Fruit fly (Drosophila melanogaster) whole organism, embryonic: ENCODE results near the gene CG10804.

Source experiments
- Atf-2 ChIP-seq: fragments of 200-800 bp; sonication (Bioruptor generic); optimal IDR thresholded peaks from 2 replicates; lab custom pipeline; 2016; ENCODE audit warnings: missing biosample characterization, missing genetic modification characterization
- Atf3 ChIP-seq: fragments of 200-800 bp; sonication (Bioruptor generic); optimal IDR thresholded peaks from 3 replicates; lab custom pipeline; 2016; ENCODE audit warnings: missing biosample characterization, missing genetic modification characterization
- CG10147 ChIP-seq: fragments of 200-800 bp; sonication (Bioruptor generic); optimal IDR thresholded peaks from 2 replicates; lab custom pipeline; 2019; ENCODE audit warnings: missing biosample characterization, mild to moderate bottlenecking, missing genetic modification characterization, moderate library complexity
- CG10274 ChIP-seq: fragments of 200-800 bp; sonication (Bioruptor generic); optimal IDR thresholded peaks from 3 replicates; lab custom pipeline; 2017; ENCODE audit warnings: missing biosample characterization, mild to moderate bottlenecking, missing genetic modification characterization
- CG11398 ChIP-seq: fragments of 200-800 bp; sonication (Bioruptor generic); optimal IDR thresholded peaks from 2 replicates; lab custom pipeline; 2016; ENCODE audit warnings: missing biosample characterization, missing genetic modification characterization
- CG11456 ChIP-seq: fragments of 200-800 bp; sonication (Bioruptor generic); IDR thresholded peaks from 3 replicates; pipeline ENCODE4 v1.3.6; 2022; ENCODE audit warnings: missing biosample characterization, missing genetic modification characterization
- CG12155 ChIP-seq: fragments of 200-800 bp; sonication (Bioruptor generic); optimal IDR thresholded peaks from 3 replicates; lab custom pipeline; 2016; ENCODE audit warnings: missing biosample characterization, missing genetic modification characterization
- CG12219 ChIP-seq: fragments of 200-800 bp; sonication (Bioruptor generic); optimal IDR thresholded peaks from 3 replicates; lab custom pipeline; 2018; ENCODE audit warnings: missing biosample characterization, mild to moderate bottlenecking, missing genetic modification characterization
- CG13123 ChIP-seq: fragments of 200-800 bp; sonication (Bioruptor generic); optimal IDR thresholded peaks from 2 replicates; lab custom pipeline; 2016; ENCODE audit warnings: missing biosample characterization, missing genetic modification characterization
- CG13894 ChIP-seq: fragments of 200-800 bp; sonication (Bioruptor generic); optimal IDR thresholded peaks from 3 replicates; lab custom pipeline; 2018; ENCODE audit warnings: missing biosample characterization, mild to moderate bottlenecking, missing genetic modification characterization, moderate library complexity
- CG14710 ChIP-seq: fragments of 200-800 bp; sonication (Bioruptor generic); optimal IDR thresholded peaks from 3 replicates; lab custom pipeline; 2019; ENCODE audit warnings: missing biosample characterization, mild to moderate bottlenecking, missing genetic modification characterization, moderate library complexity
- CG2889 ChIP-seq: fragments of 200-800 bp; sonication (Bioruptor generic); IDR thresholded peaks from 3 replicates; pipeline ENCODE4 v1.3.6; 2022; ENCODE audit warnings: missing biosample characterization, missing genetic modification characterization
- CG3847 ChIP-seq: fragments of 200-800 bp; sonication (Bioruptor generic); IDR thresholded peaks from 2 replicates; pipeline ENCODE4 v1.3.6; 2022; ENCODE audit warnings: missing biosample characterization, missing genetic modification characterization
- CG4360 ChIP-seq: fragments of 200-800 bp; sonication (Bioruptor generic); IDR thresholded peaks from 2 replicates; pipeline ENCODE4 v1.3.6; 2022; ENCODE audit warnings: missing biosample characterization, missing genetic modification characterization
- CG4424 ChIP-seq: fragments of 200-800 bp; sonication (Bioruptor generic); optimal IDR thresholded peaks from 3 replicates; lab custom pipeline; 2016; ENCODE audit warnings: missing biosample characterization, missing genetic modification characterization
- CG5245 ChIP-seq: fragments of 200-800 bp; sonication (Bioruptor generic); optimal IDR thresholded peaks from 3 replicates; lab custom pipeline; 2016; ENCODE audit warnings: missing biosample characterization, missing genetic modification characterization
- CG6689 ChIP-seq: fragments of 200-800 bp; sonication (Bioruptor generic); IDR thresholded peaks from 2 replicates; pipeline ENCODE4 v1.3.6; 2022; ENCODE audit warnings: missing biosample characterization, missing genetic modification characterization
- CG6791 ChIP-seq: fragments of 200-800 bp; sonication (Bioruptor generic); IDR thresholded peaks from 3 replicates; pipeline ENCODE4 v1.3.6; 2022; ENCODE audit warnings: missing biosample characterization, missing genetic modification characterization; ENCODE audit not compliant: partially characterized antibody
- CG8089 ChIP-seq: fragments of 200-800 bp; sonication (Bioruptor generic); optimal IDR thresholded peaks from 3 replicates; lab custom pipeline; 2016; ENCODE audit warnings: missing biosample characterization, missing genetic modification characterization
- CG9437 ChIP-seq: fragments of 200-800 bp; sonication (Bioruptor generic); optimal IDR thresholded peaks from 2 replicates; lab custom pipeline; 2018; ENCODE audit warnings: missing biosample characterization, mild to moderate bottlenecking, missing genetic modification characterization
- CG9817 ChIP-seq: fragments of 200-800 bp; sonication (Bioruptor generic); optimal IDR thresholded peaks from 2 replicates; lab custom pipeline; 2018; ENCODE audit warnings: missing biosample characterization, mild to moderate bottlenecking, missing genetic modification characterization, moderate library complexity
- CoRest ChIP-seq: fragments of 200-800 bp; sonication (Bioruptor generic); optimal IDR thresholded peaks from 3 replicates; lab custom pipeline; 2018; ENCODE audit warnings: missing biosample characterization, mild to moderate bottlenecking, missing genetic modification characterization, moderate library complexity
- E2f1 ChIP-seq: fragments of 200-800 bp; sonication (Bioruptor generic); IDR thresholded peaks from 2 replicates; pipeline ENCODE4 v1.3.6; 2022; ENCODE audit warnings: missing biosample characterization, missing genetic modification characterization
- Fer1 ChIP-seq: fragments of 200-800 bp; sonication (Bioruptor generic); optimal IDR thresholded peaks from 2 replicates; lab custom pipeline; 2017; ENCODE audit warnings: missing biosample characterization, mild to moderate bottlenecking, missing genetic modification characterization
- Fer3 ChIP-seq: fragments of 200-800 bp; sonication (Bioruptor generic); optimal IDR thresholded peaks from 2 replicates; lab custom pipeline; 2018; ENCODE audit warnings: missing biosample characterization, mild to moderate bottlenecking, missing genetic modification characterization, moderate library complexity
- H2.0 ChIP-seq: fragments of 200-800 bp; sonication (Bioruptor generic); IDR thresholded peaks from 2 replicates; pipeline ENCODE4 v1.3.6; 2022; ENCODE audit warnings: missing biosample characterization, missing genetic modification characterization
- Hey ChIP-seq: fragments of 200-800 bp; sonication (Bioruptor generic); optimal IDR thresholded peaks from 3 replicates; lab custom pipeline; 2018; ENCODE audit warnings: missing biosample characterization, mild to moderate bottlenecking, missing genetic modification characterization
- HmgZ ChIP-seq: fragments of 200-800 bp; sonication (Bioruptor generic); optimal IDR thresholded peaks from 2 replicates; lab custom pipeline; 2018; ENCODE audit warnings: missing biosample characterization, mild to moderate bottlenecking, missing genetic modification characterization
- Hsf ChIP-seq: fragments of 200-800 bp; sonication (Bioruptor generic); optimal IDR thresholded peaks from 3 replicates; lab custom pipeline; 2016; ENCODE audit warnings: missing biosample characterization, missing genetic modification characterization
- Lhr ChIP-seq: fragments of 200-800 bp; sonication (Bioruptor generic); optimal IDR thresholded peaks from 3 replicates; lab custom pipeline; 2017; ENCODE audit warnings: mild to moderate bottlenecking, missing biosample characterization, missing genetic modification reagents, missing genetic modification characterization
- NFAT ChIP-seq: fragments of 200-800 bp; sonication (Bioruptor generic); IDR thresholded peaks from 2 replicates; pipeline ENCODE4 v1.3.6; 2022; ENCODE audit warnings: missing biosample characterization, missing genetic modification characterization
- NK7.1 ChIP-seq: fragments of 200-800 bp; sonication (Bioruptor generic); optimal IDR thresholded peaks from 3 replicates; lab custom pipeline; 2016; ENCODE audit warnings: missing biosample characterization, missing genetic modification characterization
- Spps ChIP-seq: fragments of 200-800 bp; sonication (Bioruptor generic); optimal IDR thresholded peaks from 2 replicates; lab custom pipeline; 2018; ENCODE audit warnings: missing biosample characterization, mild to moderate bottlenecking, missing genetic modification characterization
- Trl ChIP-seq, 3 experiments: fragments of >200 bp in 2 of 3; fragments of 200-800 bp in 1 of 3; sonication (Bioruptor generic) in 1 of 3; optimal IDR thresholded peaks; 2 replicates in 1 of 3; 3 replicates in 2 of 3; lab custom pipeline; 2016 to 2017; ENCODE audit warnings: missing biosample characterization in 1 of 3, missing genetic modification characterization in 1 of 3
- YL-1 ChIP-seq: fragments of 200-800 bp; sonication (Bioruptor generic); optimal IDR thresholded peaks from 3 replicates; lab custom pipeline; 2017; ENCODE audit warnings: missing biosample characterization, mild to moderate bottlenecking, missing genetic modification characterization
- al ChIP-seq: fragments of 200-800 bp; sonication (Bioruptor generic); IDR thresholded peaks from 2 replicates; pipeline ENCODE4 v1.3.6; 2022; ENCODE audit warnings: missing biosample characterization, missing genetic modification characterization
- crol ChIP-seq: fragments of 200-800 bp; sonication (Bioruptor generic); IDR thresholded peaks from 2 replicates; pipeline ENCODE4 v1.3.6; 2022; ENCODE audit warnings: missing biosample characterization, missing genetic modification characterization
- dmrt11E ChIP-seq: fragments of 200-800 bp; sonication (Bioruptor generic); optimal IDR thresholded peaks from 3 replicates; lab custom pipeline; 2018; ENCODE audit warnings: missing biosample characterization, mild to moderate bottlenecking, missing genetic modification characterization, moderate library complexity
- ems ChIP-seq: fragments of 200-800 bp; sonication (Bioruptor generic); optimal IDR thresholded peaks from 3 replicates; lab custom pipeline; 2016; ENCODE audit warnings: missing biosample characterization, missing genetic modification characterization
- gt ChIP-seq: fragments of 200-800 bp; sonication (Bioruptor generic); IDR thresholded peaks from 2 replicates; pipeline ENCODE4 v1.3.6; 2022; ENCODE audit warnings: missing biosample characterization, missing genetic modification characterization
- hkb ChIP-seq, 2 experiments: fragments of 200-800 bp in 1 of 2; fragments of >200 bp in 1 of 2; sonication (Bioruptor generic) in 1 of 2; IDR thresholded peaks in 1 of 2; optimal IDR thresholded peaks in 1 of 2; 2 replicates each; pipeline versions ENCODE4 v1.3.6 to Lab custom; 2017 to 2022; ENCODE audit warnings: missing biosample characterization in 1 of 2, missing genetic modification characterization in 1 of 2
- ken ChIP-seq: fragments of 200-800 bp; sonication (Bioruptor generic); IDR thresholded peaks from 3 replicates; pipeline ENCODE4 v1.3.6; 2022; ENCODE audit warnings: missing biosample characterization, missing genetic modification characterization
- lilli ChIP-seq: fragments of 200-800 bp; sonication (Bioruptor generic); optimal IDR thresholded peaks from 3 replicates; lab custom pipeline; 2016; ENCODE audit warnings: missing biosample characterization, missing genetic modification characterization
- nerfin-1 ChIP-seq: fragments of 200-800 bp; sonication (Bioruptor generic); optimal IDR thresholded peaks from 3 replicates; lab custom pipeline; 2019; ENCODE audit warnings: missing biosample characterization, mild to moderate bottlenecking, missing genetic modification characterization, moderate library complexity
- nmo ChIP-seq: fragments of 200-800 bp; sonication (Bioruptor generic); optimal IDR thresholded peaks from 2 replicates; lab custom pipeline; 2018; ENCODE audit warnings: missing biosample characterization, mild to moderate bottlenecking, missing genetic modification characterization, moderate library complexity
- oc ChIP-seq: fragments of 200-800 bp; sonication (Bioruptor generic); optimal IDR thresholded peaks from 2 replicates; lab custom pipeline; 2018; ENCODE audit warnings: missing biosample characterization, mild to moderate bottlenecking, missing genetic modification characterization, moderate library complexity
- scrt ChIP-seq: fragments of 200-800 bp; sonication (Bioruptor generic); optimal IDR thresholded peaks from 2 replicates; lab custom pipeline; 2018; ENCODE audit warnings: missing biosample characterization, mild to moderate bottlenecking, missing genetic modification characterization, moderate library complexity
- tap ChIP-seq: fragments of 200-800 bp; optimal IDR thresholded peaks from 3 replicates; lab custom pipeline; 2019; ENCODE audit warnings: missing biosample characterization, mild to moderate bottlenecking, missing genetic modification characterization, moderate library complexity

Gene CG10804

dm6 chrX:3474476-3475439 is 7.4 kb downstream of the CG10804 start, which contains the start of gene CG12206 (continued):
- TF ChIP-seq CG14710 (tag; lab: Kevin White, UChicago) (peak; percentile 41), CG11456 (GFP tag; lab: Robert Waterston, UW) (no peak), lilli (GFP tag; lab: Kevin White, UChicago) (peak; percentile 15), CG13894 (tag; lab: Kevin White, UChicago) (no peak), dmrt11E (peak; percentile 28), gt (GFP tag; lab: Robert Waterston, UW) (no peak), NFAT (GFP tag; lab: Robert Waterston, UW) (0 out of 2 replicates have a peak, but pooled peaks have one; percentile 44), hkb (optimal IDR thresholded peaks at IDR 0.05; lab: Kevin White, UChicago) (no peak), hkb (GFP tag; IDR thresholded peaks at IDR 0.05; lab: Robert Waterston, UW) (peak; percentile 61; the same call in 1 of the 2 replicates), CG3847 (GFP tag; lab: Robert Waterston, UW) (peak; percentile 63), E2f1 (GFP tag; lab: Robert Waterston, UW) (peak; percentile 45), Fer3 (peak; percentile 55), HmgZ (peak; percentile 25), CG13123 (GFP tag; lab: Kevin White, UChicago) (no peak), CG12155 (peak; percentile 12), CG10274 (GFP tag; lab: Kevin White, UChicago) (no peak), nmo (GFP tag; lab: Kevin White, UChicago) (peak; percentile 74), CG4424 (GFP tag; lab: Kevin White, UChicago) (peak; percentile 45), CG11398 (no peak), CG9437 (GFP tag; lab: Kevin White, UChicago) (peak; percentile 39), H2.0 (GFP tag; lab: Robert Waterston, UW) (no peak), ems (GFP tag; lab: Kevin White, UChicago) (no peak), NK7.1 (GFP tag; lab: Kevin White, UChicago) (no peak), Trl (optimal IDR thresholded peaks at IDR 0.05; lab: Kevin White, UChicago) (no peak), Trl (GFP tag; optimal IDR thresholded peaks at IDR 0.05; lab: Kevin White, UChicago) (no peak), tap (tag; lab: Kevin White, UChicago) (peak; percentile 29), Atf-2 (no peak), CG5245 (GFP tag; lab: Kevin White, UChicago) (no peak), CG10147 (GFP tag; lab: Kevin White, UChicago) (peak; percentile 56), crol (no peak), CG12219 (GFP tag; lab: Kevin White, UChicago) (no peak), scrt (GFP tag; lab: Kevin White, UChicago) (peak; percentile 61), Lhr (GFP tag; lab: Kevin White, UChicago) (no peak), CG6689 (GFP tag; lab: Robert Waterston, UW) (peak; percentile 77), nerfin-1 (tag; lab: Kevin White, UChicago) (peak; percentile 42), al (GFP tag; lab: Robert Waterston, UW) (peak; percentile 53; the same call in 1 of the 2 replicates), Fer1 (GFP tag; lab: Kevin White, UChicago) (peak; percentile 56), CG4360 (GFP tag; lab: Robert Waterston, UW) (peak; percentile 34; the same call in 1 of the 2 replicates), YL-1 (GFP tag; lab: Kevin White, UChicago) (no peak), Hsf (GFP tag; lab: Kevin White, UChicago) (no peak), CG6791 (no peak), CG2889 (GFP tag; lab: Robert Waterston, UW) (0 out of 3 replicates have a peak, but pooled peaks have one; percentile 9), CG8089 (GFP tag; lab: Kevin White, UChicago) (no peak), oc (tag; lab: Kevin White, UChicago) (peak; percentile 27), CoRest (peak; percentile 72), Hey (no peak), Spps (tag; lab: Kevin White, UChicago) (no peak), CG9817 (tag; lab: Kevin White, UChicago) (peak; percentile 46), ken (no peak), Atf3 (GFP tag; lab: Kevin White, UChicago) (no peak)
